Fruit fly (Drosophila melanogaster) whole organism, embryonic: ENCODE results near the gene CG33969.
A peak's percentile ranks its signal among the peaks of the same experiment; 100 is the strongest.

ENCODE experiments used
- Adf1 ChIP-seq: fragments of 200-800 bp; sonication (Bioruptor generic); IDR thresholded peaks from 2 replicates; pipeline ENCODE4 v1.3.6; 2022; ENCODE audit warnings: missing biosample characterization, missing genetic modification characterization
- Bgb ChIP-seq: fragments of 200-800 bp; sonication (Bioruptor generic); IDR thresholded peaks from 2 replicates; pipeline ENCODE4 v1.3.6; 2022; ENCODE audit warnings: missing biosample characterization, missing genetic modification characterization; ENCODE audit not compliant: partially characterized antibody
- C15 ChIP-seq: fragments of 200-800 bp; sonication (Bioruptor generic); IDR thresholded peaks from 3 replicates; pipeline ENCODE4 v1.3.6; 2022; ENCODE audit warnings: missing biosample characterization, missing genetic modification characterization
- CG10274 ChIP-seq: fragments of 200-800 bp; sonication (Bioruptor generic); optimal IDR thresholded peaks from 3 replicates; lab custom pipeline; 2017; ENCODE audit warnings: missing biosample characterization, mild to moderate bottlenecking, missing genetic modification characterization
- CG11398 ChIP-seq: fragments of 200-800 bp; sonication (Bioruptor generic); optimal IDR thresholded peaks from 2 replicates; lab custom pipeline; 2016; ENCODE audit warnings: missing biosample characterization, missing genetic modification characterization
- CG12219 ChIP-seq: fragments of 200-800 bp; sonication (Bioruptor generic); optimal IDR thresholded peaks from 3 replicates; lab custom pipeline; 2018; ENCODE audit warnings: missing biosample characterization, mild to moderate bottlenecking, missing genetic modification characterization
- CG13287 ChIP-seq: fragments of 200-800 bp; sonication (Bioruptor generic); IDR thresholded peaks from 2 replicates; pipeline ENCODE4 v1.3.6; 2022; ENCODE audit warnings: missing biosample characterization, missing genetic modification characterization; ENCODE audit not compliant: partially characterized antibody
- CG17361 ChIP-seq: fragments of 200-800 bp; sonication (Bioruptor generic); IDR thresholded peaks from 3 replicates; pipeline ENCODE4 v1.3.6; 2022; ENCODE audit warnings: missing biosample characterization, missing genetic modification characterization
- CG18011 ChIP-seq: fragments of 200-800 bp; sonication (Bioruptor generic); optimal IDR thresholded peaks from 2 replicates; lab custom pipeline; 2017; ENCODE audit warnings: missing biosample characterization, missing genetic modification characterization, mild to moderate bottlenecking, moderate library complexity, missing genotype
- CG2120 ChIP-seq: fragments of 200-800 bp; sonication (Bioruptor generic); optimal IDR thresholded peaks from 3 replicates; lab custom pipeline; 2016; ENCODE audit warnings: missing biosample characterization, missing genetic modification characterization
- CG3726 ChIP-seq: fragments of 200-800 bp; sonication (Bioruptor generic); IDR thresholded peaks from 3 replicates; pipeline ENCODE4, ENCODE4 v1.3.6; 2022; ENCODE audit warnings: missing biosample characterization, missing genetic modification characterization
- CG4424 ChIP-seq: fragments of 200-800 bp; sonication (Bioruptor generic); optimal IDR thresholded peaks from 3 replicates; lab custom pipeline; 2016; ENCODE audit warnings: missing biosample characterization, missing genetic modification characterization
- CG4707 ChIP-seq: fragments of 200-800 bp; sonication (Bioruptor generic); optimal IDR thresholded peaks from 2 replicates; lab custom pipeline; 2018; ENCODE audit warnings: missing biosample characterization, mild to moderate bottlenecking, missing genetic modification characterization, moderate library complexity
- CG4730 ChIP-seq: fragments of 200-800 bp; sonication (Bioruptor generic); IDR thresholded peaks from 2 replicates; pipeline ENCODE4 v1.3.6; 2022; ENCODE audit warnings: missing biosample characterization, missing genetic modification characterization
- CG9797 ChIP-seq: fragments of 200-800 bp; sonication (Bioruptor generic); optimal IDR thresholded peaks from 3 replicates; lab custom pipeline; 2018; ENCODE audit warnings: missing biosample characterization, mild to moderate bottlenecking, missing genetic modification characterization
- CG9876 ChIP-seq: fragments of 200-800 bp; sonication (Bioruptor generic); optimal IDR thresholded peaks from 2 replicates; lab custom pipeline; 2016; ENCODE audit warnings: missing biosample characterization, missing genetic modification characterization
- D19A ChIP-seq: fragments of 200-800 bp; optimal IDR thresholded peaks from 3 replicates; lab custom pipeline; 2019; ENCODE audit warnings: missing biosample characterization, mild to moderate bottlenecking, missing genetic modification characterization, moderate library complexity
- Dbx ChIP-seq: fragments of 200-800 bp; sonication (Bioruptor generic); IDR thresholded peaks from 3 replicates; pipeline ENCODE4 v1.3.6; 2022; ENCODE audit warnings: missing biosample characterization, missing genetic modification characterization
- Dref ChIP-seq: fragments of 200-800 bp; sonication (Bioruptor generic); IDR thresholded peaks from 2 replicates; pipeline ENCODE4 v1.3.6; 2022; ENCODE audit warnings: missing biosample characterization, missing genetic modification characterization
- E2f2 ChIP-seq: fragments of 200-800 bp; sonication (Bioruptor generic); IDR thresholded peaks from 2 replicates; pipeline ENCODE4 v1.3.6; 2022; ENCODE audit warnings: missing biosample characterization, missing genetic modification characterization
- Elba2 ChIP-seq: fragments of 200-800 bp; sonication (Bioruptor generic); optimal IDR thresholded peaks from 3 replicates; lab custom pipeline; 2016; ENCODE audit warnings: missing biosample characterization, missing genetic modification characterization
- Ets97D ChIP-seq: fragments of 200-800 bp; sonication (Bioruptor generic); optimal IDR thresholded peaks from 3 replicates; lab custom pipeline; 2016; ENCODE audit warnings: missing biosample characterization, missing genetic modification characterization
- HLHmδ ChIP-seq: fragments of 200-800 bp; sonication (Bioruptor generic); optimal IDR thresholded peaks from 2 replicates; lab custom pipeline; 2018; ENCODE audit warnings: missing biosample characterization, mild to moderate bottlenecking, missing genetic modification characterization, moderate library complexity
- Kr ChIP-seq: fragments of 200-800 bp; sonication (Bioruptor generic); optimal IDR thresholded peaks from 2 replicates; lab custom pipeline; 2017; ENCODE audit warnings: missing biosample characterization, mild to moderate bottlenecking, missing genetic modification characterization
- MBD-R2 ChIP-seq: fragments of 200-800 bp; sonication (Bioruptor generic); IDR thresholded peaks from 2 replicates; pipeline ENCODE4 v1.3.6; 2022; ENCODE audit warnings: missing biosample characterization, missing genetic modification characterization
- MTF-1 ChIP-seq: fragments of 200-800 bp; sonication (Bioruptor generic); optimal IDR thresholded peaks from 2 replicates; lab custom pipeline; 2018; ENCODE audit warnings: missing biosample characterization, mild to moderate bottlenecking, missing genetic modification characterization, borderline replicate concordance
- Mad ChIP-seq: fragments of 200-800 bp; sonication (Bioruptor generic); optimal IDR thresholded peaks from 2 replicates; lab custom pipeline; 2016; ENCODE audit warnings: missing biosample characterization, missing genetic modification characterization
- Med ChIP-seq: fragments of 200-800 bp; sonication (Bioruptor generic); peaks from one replicate; lab custom pipeline; 2016; ENCODE audit warnings: missing biosample characterization, missing genetic modification characterization, mild to moderate bottlenecking, inconsistent platforms, moderate library complexity
- Opbp ChIP-seq: fragments of 200-800 bp; sonication (Bioruptor generic); IDR thresholded peaks from 3 replicates; pipeline ENCODE4 v1.3.6; 2022; ENCODE audit warnings: missing biosample characterization, missing genetic modification characterization; ENCODE audit not compliant: partially characterized antibody
- Ravus ChIP-seq: fragments of 200-800 bp; sonication (Bioruptor generic); IDR thresholded peaks from 2 replicates; pipeline ENCODE4 v1.3.6; 2022; ENCODE audit warnings: missing biosample characterization, missing genetic modification characterization
- Sox100B ChIP-seq: fragments of 200-800 bp; sonication (Bioruptor generic); optimal IDR thresholded peaks from 3 replicates; lab custom pipeline; 2018; ENCODE audit warnings: missing biosample characterization, mild to moderate bottlenecking, missing genetic modification characterization
- Stat92E ChIP-seq, 3 experiments: fragments of >200 bp in 2 of 3; fragments of 200-800 bp in 1 of 3; sonication (Bioruptor generic) in 1 of 3; optimal IDR thresholded peaks; 2 replicates each; lab custom pipeline; 2017 to 2019; ENCODE audit warnings: missing biosample characterization in 3 of 3, missing genetic modification characterization in 3 of 3, mild to moderate bottlenecking in 1 of 3, moderate library complexity in 1 of 3
- TFAM ChIP-seq: fragments of 200-800 bp; sonication (Bioruptor generic); optimal IDR thresholded peaks from 2 replicates; lab custom pipeline; 2017; ENCODE audit warnings: missing biosample characterization, missing genetic modification characterization, inconsistent platforms
- YL-1 ChIP-seq: fragments of 200-800 bp; sonication (Bioruptor generic); optimal IDR thresholded peaks from 3 replicates; lab custom pipeline; 2017; ENCODE audit warnings: missing biosample characterization, mild to moderate bottlenecking, missing genetic modification characterization
- al ChIP-seq: fragments of 200-800 bp; sonication (Bioruptor generic); IDR thresholded peaks from 2 replicates; pipeline ENCODE4 v1.3.6; 2022; ENCODE audit warnings: missing biosample characterization, missing genetic modification characterization
- ase ChIP-seq: fragments of 200-800 bp; sonication (Bioruptor generic); IDR thresholded peaks from 3 replicates; pipeline ENCODE4 v1.3.6; 2022; ENCODE audit warnings: missing biosample characterization, missing genetic modification characterization
- bbx ChIP-seq: fragments of 200-800 bp; sonication (Bioruptor generic); IDR thresholded peaks from 2 replicates; pipeline ENCODE4 v1.3.6; 2022; ENCODE audit warnings: missing biosample characterization, missing genetic modification characterization; ENCODE audit not compliant: partially characterized antibody
- dm ChIP-seq: fragments of 200-800 bp; sonication (Bioruptor generic); optimal IDR thresholded peaks from 3 replicates; lab custom pipeline; 2016; ENCODE audit warnings: missing biosample characterization, missing genetic modification characterization
- dysf ChIP-seq: fragments of 200-800 bp; sonication (Bioruptor generic); IDR thresholded peaks from 3 replicates; pipeline ENCODE4 v1.3.6; 2022; ENCODE audit warnings: missing biosample characterization, missing genetic modification characterization
- eve ChIP-seq, 2 experiments: fragments of >200 bp; optimal IDR thresholded peaks; 2 replicates each; lab custom pipeline; 2017; ENCODE audit warnings: missing biosample characterization in 2 of 2, missing genetic modification characterization in 2 of 2
- ftz-f1 ChIP-seq: fragments of 200-800 bp; sonication (Bioruptor generic); optimal IDR thresholded peaks from 2 replicates; lab custom pipeline; 2016; ENCODE audit warnings: missing biosample characterization, missing genetic modification characterization
- hbn ChIP-seq: fragments of 200-800 bp; sonication (Bioruptor generic); IDR thresholded peaks from 2 replicates; pipeline ENCODE4 v1.3.6; 2022; ENCODE audit warnings: missing biosample characterization, missing genetic modification characterization; ENCODE audit not compliant: partially characterized antibody
- jing ChIP-seq: fragments of 200-800 bp; sonication (Bioruptor generic); optimal IDR thresholded peaks from 2 replicates; lab custom pipeline; 2018; ENCODE audit warnings: missing biosample characterization, mild to moderate bottlenecking, missing genetic modification characterization
- knrl ChIP-seq: fragments of 200-800 bp; sonication (Bioruptor generic); IDR thresholded peaks from 3 replicates; pipeline ENCODE4 v1.3.6; 2022; ENCODE audit warnings: missing biosample characterization, missing genetic modification characterization; ENCODE audit not compliant: partially characterized antibody
- pb ChIP-seq: fragments of 200-800 bp; sonication (Bioruptor generic); optimal IDR thresholded peaks from 3 replicates; lab custom pipeline; 2016; ENCODE audit warnings: missing biosample characterization, missing genetic modification characterization
- pzg ChIP-seq: fragments of 200-800 bp; sonication (Bioruptor generic); optimal IDR thresholded peaks from 3 replicates; lab custom pipeline; 2018; ENCODE audit warnings: missing biosample characterization, mild to moderate bottlenecking, missing genetic modification characterization, moderate library complexity
- slp2 ChIP-seq: fragments of 200-800 bp; sonication (Bioruptor generic); optimal IDR thresholded peaks from 2 replicates; lab custom pipeline; 2016; ENCODE audit warnings: missing biosample characterization, missing genetic modification characterization
- so ChIP-seq: fragments of 200-800 bp; sonication (Bioruptor generic); IDR thresholded peaks from 3 replicates; pipeline ENCODE4 v1.3.6; 2022; ENCODE audit warnings: missing biosample characterization, missing genetic modification characterization
- stwl ChIP-seq: fragments of 200-800 bp; sonication (Bioruptor generic); optimal IDR thresholded peaks from 3 replicates; lab custom pipeline; 2018; ENCODE audit warnings: missing biosample characterization, mild to moderate bottlenecking, missing genetic modification characterization, moderate library complexity
- sug ChIP-seq: fragments of 200-800 bp; optimal IDR thresholded peaks from 2 replicates; lab custom pipeline; 2019; ENCODE audit warnings: missing biosample characterization, mild to moderate bottlenecking, missing genetic modification characterization, moderate library complexity
- wor ChIP-seq: fragments of 200-800 bp; sonication (Bioruptor generic); IDR thresholded peaks from 2 replicates; pipeline ENCODE4 v1.3.6; 2022; ENCODE audit warnings: missing biosample characterization, missing genetic modification characterization

The CG33969 gene

DNA sequence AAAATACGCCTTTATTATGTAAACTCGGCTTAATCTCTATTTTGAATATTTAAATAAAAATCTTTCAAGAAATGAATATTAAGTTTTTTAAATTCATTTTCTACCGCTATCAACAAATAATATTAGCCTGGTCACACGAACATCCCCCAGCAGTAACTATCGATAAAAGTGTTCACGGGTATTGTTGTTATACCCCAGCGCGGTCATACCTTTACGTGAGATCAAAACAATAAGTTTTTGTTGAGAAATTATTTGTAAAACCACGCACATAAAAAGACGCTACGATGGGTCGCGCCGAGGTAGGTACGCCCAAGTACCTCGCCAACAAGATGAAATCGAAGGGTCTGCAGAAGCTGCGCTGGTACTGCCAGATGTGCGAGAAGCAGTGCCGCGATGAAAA is 36.7 kb downstream of the CG33969 start, which contains the start of gene kin17 (continued):
- no peak for TF ChIP-seq CG12219 (GFP tag; lab: Kevin White, UChicago)
- no peak for TF ChIP-seq Mad (GFP tag; lab: Kevin White, UChicago)
- TF ChIP-seq so (GFP tag; lab: Robert Waterston, UW), result 0 out of 3 replicates have a peak, but pooled peaks have one; percentile 13
- peak; percentile 72 for TF ChIP-seq Opbp (GFP tag; lab: Robert Waterston, UW)
- TF ChIP-seq CG4424 (GFP tag; lab: Kevin White, UChicago), result no peak
- no peak for TF ChIP-seq slp2 (GFP tag; lab: Kevin White, UChicago)
- TF ChIP-seq HLHmδ, result no peak
- TF ChIP-seq E2f2, result peak; percentile 90
- TF ChIP-seq pb (GFP tag; lab: Kevin White, UChicago), result no peak
- TF ChIP-seq stwl, result peak; percentile 91
- no peak for TF ChIP-seq jing
- no peak for TF ChIP-seq TFAM (GFP tag; lab: Kevin White, UChicago)
- no peak for TF ChIP-seq CG2120 (GFP tag; lab: Kevin White, UChicago)
- peak; percentile 87 for TF ChIP-seq CG13287 (GFP tag; lab: Robert Waterston, UW)
- TF ChIP-seq ase, result no peak
- TF ChIP-seq CG18011 (GFP tag; lab: Kevin White, UChicago), result no peak
- no peak for TF ChIP-seq CG11398 (GFP tag; lab: Kevin White, UChicago)
- TF ChIP-seq CG9797 (GFP tag; lab: Kevin White, UChicago), result peak; percentile 84
- TF ChIP-seq Med, result peak; percentile 56
- TF ChIP-seq D19A, result no peak
- no peak for TF ChIP-seq ftz-f1
- no peak for TF ChIP-seq Kr (GFP tag; lab: Kevin White, UChicago)
- TF ChIP-seq bbx, result peak; percentile 75
- no peak for TF ChIP-seq Adf1 (GFP tag; lab: Robert Waterston, UW)
- TF ChIP-seq Sox100B, result no peak
- no peak for TF ChIP-seq sug
- peak; percentile 64 for TF ChIP-seq knrl
- no peak for TF ChIP-seq wor (GFP tag; lab: Robert Waterston, UW)
- peak; percentile 1 for TF ChIP-seq Ets97D (GFP tag; lab: Kevin White, UChicago)
- TF ChIP-seq dysf (GFP tag; lab: Robert Waterston, UW), result no peak
- TF ChIP-seq CG10274 (GFP tag; lab: Kevin White, UChicago), result no peak
- TF ChIP-seq MTF-1, result no peak
- TF ChIP-seq Dref (GFP tag; lab: Robert Waterston, UW), result peak; percentile 70
- TF ChIP-seq MBD-R2 (GFP tag; lab: Robert Waterston, UW), result peak; percentile 69
- no peak for TF ChIP-seq eve (GFP tag; optimal IDR thresholded peaks at IDR 0.05; lab: Kevin White, UChicago)
- no peak for TF ChIP-seq Dbx (GFP tag; lab: Robert Waterston, UW)
- no peak for TF ChIP-seq CG3726 (GFP tag; lab: Robert Waterston, UW)
- TF ChIP-seq Bgb, result peak; percentile 74
- no peak for TF ChIP-seq CG17361 (GFP tag; lab: Robert Waterston, UW)
- no peak for TF ChIP-seq CG4730
- TF ChIP-seq hbn (GFP tag; lab: Robert Waterston, UW), result peak; percentile 65; the same call in 1 of the 2 replicates
- TF ChIP-seq YL-1 (GFP tag; lab: Kevin White, UChicago), result peak; percentile 58
- no peak for TF ChIP-seq CG9876
- TF ChIP-seq Stat92E (GFP tag; optimal IDR thresholded peaks at IDR 0.05; lab: Kevin White, UChicago), result peak in 1 of 3 experiments; percentile 20
- TF ChIP-seq al (GFP tag; lab: Robert Waterston, UW), result no peak
- TF ChIP-seq Elba2, result peak; percentile 57
- no peak for TF ChIP-seq C15 (GFP tag; lab: Robert Waterston, UW)
- TF ChIP-seq CG4707 (GFP tag; lab: Kevin White, UChicago), result no peak
- TF ChIP-seq dm (GFP tag; lab: Kevin White, UChicago), result no peak
- TF ChIP-seq Ravus (GFP tag; lab: Robert Waterston, UW), result no peak
- peak; percentile 78 for TF ChIP-seq pzg (GFP tag; lab: Kevin White, UChicago)
